Fruit fly (Drosophila melanogaster) whole organism, prepupa: ENCODE measurements around the gene CG11037.

Source experiments
- CG11294 ChIP-seq: fragments of 200-800 bp; sonication (Bioruptor generic); IDR thresholded peaks from 2 replicates; pipeline ENCODE4 v1.3.6; 2022; ENCODE audit warnings: missing biosample characterization, missing genetic modification characterization
- OdsH ChIP-seq: fragments of 200-800 bp; sonication (Bioruptor generic); optimal IDR thresholded peaks from 3 replicates; lab custom pipeline; 2016; ENCODE audit warnings: missing biosample characterization, missing genetic modification characterization
- esn ChIP-seq: fragments of 200-800 bp; sonication (Bioruptor generic); optimal IDR thresholded peaks from 2 replicates; lab custom pipeline; 2016; ENCODE audit warnings: missing biosample characterization, mild to moderate bottlenecking, missing genetic modification characterization, moderate library complexity
- ss ChIP-seq, 2 experiments: fragments of 200-800 bp; sonication (Bioruptor generic); optimal IDR thresholded peaks; 2 replicates in 1 of 2; 3 replicates in 1 of 2; lab custom pipeline; 2017 to 2018; ENCODE audit warnings: mild to moderate bottlenecking in 2 of 2, missing biosample characterization in 2 of 2, missing genetic modification characterization in 2 of 2, moderate library complexity in 1 of 2

- TF ChIP-seq esn (GFP tag; lab: Kevin White, UChicago) (no peak), CG11294 (GFP tag; lab: Robert Waterston, UW) (no peak), ss (GFP tag; optimal IDR thresholded peaks at IDR 0.05; lab: Kevin White, UChicago) (no peak), OdsH (no peak)
These were observed 1.3 kb upstream of the CG11037 start, which contains the start of gene CG10587 for dm6 chr3L:20962455-20962854.
